Worm (Caenorhabditis elegans) whole organism, L2 larva: ENCODE measurements around the gene C53C11.5.

Source experiments
- F13H6.1 ChIP-seq: sonication (generic microtip); optimal IDR thresholded peaks from 2 replicates; lab custom pipeline; 2016; ENCODE audit warnings: missing genetic modification characterization, missing compliant biosample characterization
- egl-27 ChIP-seq: sonication (generic microtip); optimal IDR thresholded peaks from 3 replicates; lab custom pipeline; 2017; ENCODE audit warnings: missing biosample characterization, missing genetic modification reagents, missing genetic modification characterization
- elt-3 ChIP-seq: sonication (generic microtip); optimal IDR thresholded peaks from 2 replicates; lab custom pipeline; 2017; ENCODE audit warnings: missing biosample characterization, missing genetic modification characterization
- mab-5 ChIP-seq: fragments of 150-350 bp; optimal IDR thresholded peaks from 2 replicates; lab custom pipeline; 2014; ENCODE audit warnings: missing biosample characterization, missing genetic modification characterization
- nhr-11 ChIP-seq: fragments of 150-350 bp; optimal IDR thresholded peaks from 2 replicates; lab custom pipeline; 2014; ENCODE audit warnings: missing biosample characterization, missing genetic modification characterization
- unc-62 ChIP-seq: fragments of 150-350 bp; optimal IDR thresholded peaks from 2 replicates; lab custom pipeline; 2014; ENCODE audit warnings: missing biosample characterization, missing genetic modification reagents, missing genetic modification characterization
- ztf-4 ChIP-seq: fragments of 150-350 bp; optimal IDR thresholded peaks from 2 replicates; lab custom pipeline; 2014; ENCODE audit warnings: missing biosample characterization, missing genetic modification characterization

ce11 chrX:17385102-17385501 lies 51.2 kb downstream of the C53C11.5 start:
- TF ChIP-seq elt-3 (tag; lab: Kevin White, UChicago) = no peak
- TF ChIP-seq ztf-4 (tag; lab: Kevin White, UChicago) = no peak
- no peak for TF ChIP-seq egl-27 (tag; lab: Kevin White, UChicago)
- TF ChIP-seq unc-62 (GFP tag; lab: Kevin White, UChicago) = no peak
- no peak for TF ChIP-seq nhr-11 (tag; lab: Kevin White, UChicago)
- TF ChIP-seq mab-5 (tag; lab: Kevin White, UChicago) = no peak
- TF ChIP-seq F13H6.1 (tag; lab: Kevin White, UChicago) = no peak
